Worm (Caenorhabditis elegans): ENCODE measurements around the gene slc-28.2.

DNA sequence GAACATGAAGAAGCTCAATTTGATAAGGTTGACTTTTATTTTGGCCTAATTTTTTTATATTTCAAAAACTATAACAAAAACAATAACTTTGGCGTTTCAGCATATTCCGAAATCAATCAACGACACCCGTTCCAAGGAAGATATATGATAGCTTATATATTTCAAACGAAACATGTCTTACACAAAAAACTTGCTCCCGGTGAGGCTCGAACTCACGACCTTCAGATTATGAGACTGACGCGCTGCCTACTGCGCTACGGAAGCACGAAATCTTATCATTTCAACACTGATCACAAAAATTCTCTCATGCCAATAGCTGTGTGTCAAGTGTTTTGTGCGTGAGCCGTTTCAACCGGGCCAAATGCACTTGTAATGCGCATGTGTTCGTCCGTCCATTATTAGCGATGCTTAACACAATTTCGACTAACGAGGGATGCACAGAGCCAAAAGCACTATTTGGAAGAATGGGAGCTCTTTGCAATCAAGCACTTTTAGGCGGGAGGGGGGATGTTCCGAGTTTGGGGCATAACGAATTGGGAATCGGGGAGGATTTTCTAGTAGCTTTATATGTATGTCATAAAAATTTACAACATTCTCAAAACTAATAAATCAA is 4.8 kb upstream of the slc-28.2 start:
- TF ChIP-seq nhr-76 (tag; optimal IDR thresholded peaks at IDR 0.05) (no peak), ama-1 (optimal IDR thresholded peaks at IDR 0.05) (no peak), aly-2 (tag; optimal IDR thresholded peaks at IDR 0.05) (no peak)

Data from whole organism, L3 larva.